Comparison of ENCODE assay signal across 4 fruit fly cellular contexts in genomic region chr3L:3933599-3933998, dm6.
TF ChIP-seq lines count a peak whose summit lies in the region.

No protein-coding gene starts in this region.

- no peak for TF ChIP-seq CTCF in whole organism, embryonic (GFP tag; optimal IDR thresholded peaks at IDR 0.05; lab: Kevin White, UChicago)

TF ChIP-seq in whole organism, adult, 20 proteins besides CTCF, POLR2A, EP300 and RAD21:
- peak; percentile 59 for TF ChIP-seq kay (GFP tag; lab: Kevin White, UChicago; ENCODE audit: borderline replicate concordance)
- TF ChIP-seq CG11617 (GFP tag; optimal IDR thresholded peaks at IDR 0.05; lab: Kevin White, UChicago): no peak
- no peak for TF ChIP-seq Clk (GFP tag; optimal IDR thresholded peaks at IDR 0.05; lab: Kevin White, UChicago)

TF ChIP-seq in whole organism, embryonic, 481 proteins besides CTCF, POLR2A, EP300 and RAD21:
- TF ChIP-seq pb (GFP tag; optimal IDR thresholded peaks at IDR 0.05; lab: Kevin White, UChicago) (no peak), CG12299 (tag; optimal IDR thresholded peaks at IDR 0.05; lab: Kevin White, UChicago) (no peak), esg (GFP tag; conservative IDR thresholded peaks at IDR 0.05; lab: Robert Waterston, UW) (no peak), CG32772 (GFP tag; IDR thresholded peaks at IDR 0.05; lab: Robert Waterston, UW) (0 out of 2 replicates have a peak, but pooled peaks have one; percentile 24), gcm2 (GFP tag; optimal IDR thresholded peaks at IDR 0.05; lab: Kevin White, UChicago) (no peak), CG16813 (GFP tag; IDR thresholded peaks at IDR 0.05; lab: Robert Waterston, UW; ENCODE audit: partially characterized antibody) (no peak), sd (tag; optimal IDR thresholded peaks at IDR 0.05; lab: Kevin White, UChicago) (no peak), Drgx (GFP tag; IDR thresholded peaks at IDR 0.05; lab: Robert Waterston, UW) (peak; percentile 79), lola (GFP tag; optimal IDR thresholded peaks at IDR 0.05; lab: Kevin White, UChicago) (no peak), D (optimal IDR thresholded peaks at IDR 0.05; lab: Kevin White, UChicago) (no peak), D (GFP tag; optimal IDR thresholded peaks at IDR 0.05; lab: Kevin White, UChicago) (no peak), Trl (optimal IDR thresholded peaks at IDR 0.05; lab: Kevin White, UChicago) (peak in 1 of 2 experiments; percentile 31), Trl (GFP tag; optimal IDR thresholded peaks at IDR 0.05; lab: Kevin White, UChicago) (no peak), Med (GFP tag; lab: Kevin White, UChicago) (peak; percentile 47), bigmax (GFP tag; optimal IDR thresholded peaks at IDR 0.05; lab: Kevin White, UChicago) (no peak), Abd-B (GFP tag; optimal IDR thresholded peaks at IDR 0.05; lab: Kevin White, UChicago) (no peak), dm (GFP tag; optimal IDR thresholded peaks at IDR 0.05; lab: Kevin White, UChicago) (no peak), CG16779 (GFP tag; IDR thresholded peaks at IDR 0.05; lab: Robert Waterston, UW) (no peak), CHES-1-like (GFP tag; optimal IDR thresholded peaks at IDR 0.05; lab: Kevin White, UChicago) (no peak), slbo (GFP tag; IDR thresholded peaks at IDR 0.05; lab: Robert Waterston, UW) (0 out of 2 replicates have a peak, but pooled peaks have one; percentile 12), Hand (GFP tag; optimal IDR thresholded peaks at IDR 0.05; lab: Kevin White, UChicago) (no peak), repo (GFP tag; optimal IDR thresholded peaks at IDR 0.05; lab: Kevin White, UChicago) (no peak), ewg (GFP tag; optimal IDR thresholded peaks at IDR 0.05; lab: Kevin White, UChicago) (no peak)
TF ChIP-seq in whole organism, embryonic: peak in this region for 5.

TF ChIP-seq in whole organism, prepupa, 60 proteins besides CTCF, POLR2A, EP300 and RAD21:
- TF ChIP-seq pdm3 (GFP tag; optimal IDR thresholded peaks at IDR 0.05; lab: Kevin White, UChicago) (no peak), OdsH (GFP tag; optimal IDR thresholded peaks at IDR 0.05; lab: Kevin White, UChicago) (no peak), Blimp-1 (GFP tag; optimal IDR thresholded peaks at IDR 0.05; lab: Kevin White, UChicago) (peak; percentile 4), CG6808 (GFP tag; optimal IDR thresholded peaks at IDR 0.05; lab: Kevin White, UChicago) (no peak), lz (GFP tag; optimal IDR thresholded peaks at IDR 0.05; lab: Kevin White, UChicago) (no peak), CG34406 (GFP tag; optimal IDR thresholded peaks at IDR 0.05; lab: Kevin White, UChicago) (no peak), fkh (GFP tag; optimal IDR thresholded peaks at IDR 0.05; lab: Kevin White, UChicago) (no peak), salr (GFP tag; optimal IDR thresholded peaks at IDR 0.05; lab: Kevin White, UChicago) (no peak), Eip78C (GFP tag; lab: Kevin White, UChicago) (peak; percentile 38), eg (GFP tag; IDR thresholded peaks at IDR 0.05; lab: Robert Waterston, UW) (peak; percentile 86), CG8119 (GFP tag; IDR thresholded peaks at IDR 0.05; lab: Robert Waterston, UW) (peak; percentile 74), CG6163 (GFP tag; IDR thresholded peaks at IDR 0.05; lab: Robert Waterston, UW) (peak; percentile 69), Eip93F (GFP tag; optimal IDR thresholded peaks at IDR 0.05; lab: Kevin White, UChicago) (peak; percentile 38), CG6276 (GFP tag; optimal IDR thresholded peaks at IDR 0.05; lab: Kevin White, UChicago) (peak; percentile 44), CG11294 (GFP tag; IDR thresholded peaks at IDR 0.05; lab: Robert Waterston, UW) (no peak), esn (GFP tag; optimal IDR thresholded peaks at IDR 0.05; lab: Kevin White, UChicago) (no peak), CG32006 (GFP tag; optimal IDR thresholded peaks at IDR 0.05; lab: Kevin White, UChicago) (no peak), CG15336 (GFP tag; IDR thresholded peaks at IDR 0.05; lab: Robert Waterston, UW) (peak; percentile 75), CG10631 (GFP tag; optimal IDR thresholded peaks at IDR 0.05; lab: Kevin White, UChicago) (no peak), Smox (GFP tag; optimal IDR thresholded peaks at IDR 0.05; lab: Kevin White, UChicago) (no peak), CG11762 (GFP tag; optimal IDR thresholded peaks at IDR 0.05; lab: Kevin White, UChicago; ENCODE audit: insufficient read depth) (no peak)

TF ChIP-seq in whole organism, pupa, 21 proteins besides CTCF, POLR2A, EP300 and RAD21:
- TF ChIP-seq CG13204 (GFP tag; optimal IDR thresholded peaks at IDR 0.05; lab: Kevin White, UChicago) (no peak), CG12605 (GFP tag; IDR thresholded peaks at IDR 0.05; lab: Robert Waterston, UW) (peak; percentile 88), CG34367 (tag; optimal IDR thresholded peaks at IDR 0.05; lab: Kevin White, UChicago) (no peak), CG10348 (GFP tag; IDR thresholded peaks at IDR 0.05; lab: Robert Waterston, UW) (no peak), Pif1B (GFP tag; optimal IDR thresholded peaks at IDR 0.05; lab: Kevin White, UChicago) (no peak), CG14655 (GFP tag; optimal IDR thresholded peaks at IDR 0.05; lab: Kevin White, UChicago) (peak; percentile 9), CG8301 (tag; optimal IDR thresholded peaks at IDR 0.05; lab: Kevin White, UChicago) (no peak), Ets98B (GFP tag; IDR thresholded peaks at IDR 0.05; lab: Robert Waterston, UW) (peak; percentile 76), CG17806 (tag; optimal IDR thresholded peaks at IDR 0.05; lab: Kevin White, UChicago) (no peak), fd96Ca (GFP tag; IDR thresholded peaks at IDR 0.05; lab: Robert Waterston, UW) (peak; percentile 58; the same call in 2 of the 3 replicates), gl (tag; optimal IDR thresholded peaks at IDR 0.05; lab: Kevin White, UChicago) (no peak), EcR (GFP tag; optimal IDR thresholded peaks at IDR 0.05; lab: Kevin White, UChicago) (no peak), D1 (tag; optimal IDR thresholded peaks at IDR 0.05; lab: Kevin White, UChicago) (no peak), Pif1A (GFP tag; optimal IDR thresholded peaks at IDR 0.05; lab: Kevin White, UChicago) (peak; percentile 52), CG9948 (tag; optimal IDR thresholded peaks at IDR 0.05; lab: Kevin White, UChicago) (no peak), rn (GFP tag; IDR thresholded peaks at IDR 0.05; lab: Robert Waterston, UW) (no peak), CG8159 (tag; optimal IDR thresholded peaks at IDR 0.05; lab: Kevin White, UChicago) (no peak), CG4496 (GFP tag; IDR thresholded peaks at IDR 0.05; lab: Robert Waterston, UW) (peak; percentile 66; the same call in 2 of the 3 replicates), CG32121 (GFP tag; IDR thresholded peaks at IDR 0.05; lab: Robert Waterston, UW) (peak; percentile 53), CG15710 (tag; optimal IDR thresholded peaks at IDR 0.05; lab: Kevin White, UChicago) (no peak), Snoo (tag; optimal IDR thresholded peaks at IDR 0.05; lab: Kevin White, UChicago) (no peak)
TF ChIP-seq in whole organism, pupa: peak in this region for 7.
